Worm (Caenorhabditis elegans): ENCODE data around the gene K04F1.9.

DNA sequence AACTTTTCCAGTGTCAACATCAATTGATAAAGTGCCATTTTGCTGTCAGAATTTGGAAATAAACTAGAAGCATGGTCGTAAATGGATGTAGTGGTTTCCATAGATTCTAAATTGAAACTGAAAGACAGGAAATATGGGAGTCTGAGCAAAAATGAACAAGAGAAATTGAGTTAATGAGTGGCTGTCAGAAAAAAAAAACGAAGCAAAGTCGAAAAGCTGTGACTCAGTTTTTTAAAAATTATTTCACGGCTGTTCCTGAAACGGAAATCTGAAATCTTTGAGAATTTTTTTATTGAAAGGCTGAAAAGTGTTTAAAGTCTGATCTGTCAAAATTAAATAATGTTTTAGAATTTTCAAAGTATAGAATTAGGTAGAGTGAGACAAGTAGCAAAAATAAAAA lies 13.2 kb downstream of the K04F1.9 start, which contains the start of gene srw-98:
- TF ChIP-seq unc-62 (GFP tag; optimal IDR thresholded peaks at IDR 0.05) = no peak
- no peak for TF ChIP-seq ces-1 (GFP tag; optimal IDR thresholded peaks at IDR 0.05)
- no peak for TF ChIP-seq ztf-11 (tag; optimal IDR thresholded peaks at IDR 0.05)
- TF ChIP-seq lin-32 (GFP tag; optimal IDR thresholded peaks at IDR 0.05) = no peak
- no peak for TF ChIP-seq tbx-8 (GFP tag; optimal IDR thresholded peaks at IDR 0.05)
- TF ChIP-seq unc-39 (tag; optimal IDR thresholded peaks at IDR 0.05) = no peak
- TF ChIP-seq nhr-28 (tag; optimal IDR thresholded peaks at IDR 0.05) = no peak
- no peak for TF ChIP-seq lin-13 (tag; optimal IDR thresholded peaks at IDR 0.05)
- TF ChIP-seq ceh-83 (GFP tag; optimal IDR thresholded peaks at IDR 0.05) = no peak
- TF ChIP-seq elt-3 (tag; optimal IDR thresholded peaks at IDR 0.05) = no peak

All from whole organism, mixed stage, embryonic.